Worm (Caenorhabditis elegans): ENCODE measurements around the gene rpl-36.

DNA sequence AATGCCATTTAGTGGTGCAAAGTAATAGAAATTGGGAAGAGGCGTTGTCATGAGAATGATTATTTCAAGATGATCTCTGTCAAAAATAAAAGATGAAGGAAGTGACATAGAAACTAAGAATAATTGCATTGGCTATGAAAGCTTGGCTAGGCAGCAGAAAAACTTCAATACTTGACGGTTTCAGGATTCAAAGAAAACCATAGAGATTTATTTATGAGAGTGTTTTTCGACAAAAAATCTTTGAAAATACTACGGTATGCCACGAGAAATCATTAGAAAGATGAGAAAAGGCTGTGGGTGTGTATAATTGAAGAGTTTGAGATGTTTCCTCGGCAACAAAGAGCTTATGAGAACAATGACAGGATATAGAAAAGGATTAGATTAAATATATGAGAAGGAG lies 5.4 kb downstream of the rpl-36 start, which contains the start of gene F37C12.14:
- TF ChIP-seq tab-1 (GFP tag; IDR thresholded peaks at IDR 0.05), result no peak
- no peak for TF ChIP-seq ztf-29 (GFP tag; IDR thresholded peaks at IDR 0.05)
- no peak for TF ChIP-seq klf-2 (GFP tag; conservative IDR thresholded peaks at IDR 0.05)
- no peak for TF ChIP-seq T22C8.4 (GFP tag; IDR thresholded peaks at IDR 0.05)
- TF ChIP-seq med-1 (GFP tag; optimal IDR thresholded peaks at IDR 0.05; ENCODE audit: insufficient read depth), result no peak
- TF ChIP-seq ref-1 (GFP tag; conservative IDR thresholded peaks at IDR 0.05), result no peak
- TF ChIP-seq cog-1 (tag; optimal IDR thresholded peaks at IDR 0.05), result no peak
- TF ChIP-seq flt-1 (GFP tag; IDR thresholded peaks at IDR 0.05), result no peak
- TF ChIP-seq ztf-23 (GFP tag; IDR thresholded peaks at IDR 0.05), result no peak
